Worm (Caenorhabditis elegans) whole organism, L1 larva: ENCODE data around the gene C17E7.13.

Source experiments
- C34B4.2 ChIP-seq: sonication (generic microtip); optimal IDR thresholded peaks from 2 replicates; lab custom pipeline; 2017; ENCODE audit warnings: mild to moderate bottlenecking, missing genetic modification characterization, missing compliant biosample characterization
- F16B12.6 ChIP-seq: fragments of 150-350 bp; optimal IDR thresholded peaks from 2 replicates; lab custom pipeline; 2014; ENCODE audit warnings: missing biosample characterization, missing genetic modification characterization
- aha-1 ChIP-seq: fragments of 150-350 bp; optimal IDR thresholded peaks from 2 replicates; lab custom pipeline; 2014; ENCODE audit warnings: missing biosample characterization, missing genetic modification characterization
- aly-2 ChIP-seq: fragments of 150-350 bp; optimal IDR thresholded peaks from 2 replicates; lab custom pipeline; 2014; ENCODE audit warnings: missing biosample characterization, missing genetic modification characterization
- ceh-8 ChIP-seq: fragments of 200-800 bp; sonication (Bioruptor generic); optimal IDR thresholded peaks from 2 replicates; lab custom pipeline; 2018; ENCODE audit warnings: mild to moderate bottlenecking, missing genetic modification characterization, moderate library complexity, missing compliant biosample characterization
- ceh-88 ChIP-seq: fragments of 200-800 bp; sonication (Bioruptor generic); IDR thresholded peaks from 2 replicates; pipeline ENCODE4 v1.3.6; 2022; ENCODE audit warnings: missing genetic modification characterization, missing compliant biosample characterization
- dpl-1 ChIP-seq, 3 experiments: fragments of 150-350 bp in 2 of 3; sonication (generic microtip) in 1 of 3; optimal IDR thresholded peaks; 2 replicates each; lab custom pipeline; 2014 to 2017; ENCODE audit warnings: missing biosample characterization in 3 of 3, missing genetic modification characterization in 3 of 3, missing genetic modification reagents in 3 of 3
- dsc-1 ChIP-seq: sonication (generic microtip); optimal IDR thresholded peaks from 2 replicates; lab custom pipeline; 2016; ENCODE audit warnings: mild to moderate bottlenecking, missing genetic modification characterization, missing compliant biosample characterization
- egl-27 ChIP-seq, 2 experiments: fragments of 150-350 bp in 1 of 2; sonication (generic microtip); optimal IDR thresholded peaks; 3 replicates each; lab custom pipeline; 2017 to 2018; ENCODE audit warnings: missing biosample characterization in 2 of 2, missing genetic modification characterization in 2 of 2, missing genetic modification reagents in 2 of 2
- elt-2 ChIP-seq: sonication (generic microtip); optimal IDR thresholded peaks from 2 replicates; lab custom pipeline; 2016; ENCODE audit warnings: missing genetic modification characterization, mild to moderate bottlenecking, inconsistent platforms, missing compliant biosample characterization, missing genetic modification reagents
- elt-3 ChIP-seq, 6 experiments: fragments of 150-350 bp in 1 of 6; sonication (generic microtip); optimal IDR thresholded peaks; 2 replicates each; lab custom pipeline; 2017 to 2018; ENCODE audit warnings: missing biosample characterization in 6 of 6, missing genetic modification characterization in 6 of 6, inconsistent platforms in 1 of 6
- fkh-10 ChIP-seq: sonication (generic microtip); optimal IDR thresholded peaks from 2 replicates; lab custom pipeline; 2017; ENCODE audit warnings: missing biosample characterization, missing genetic modification reagents, missing genetic modification characterization
- fkh-4 ChIP-seq: sonication (generic microtip); optimal IDR thresholded peaks from 2 replicates; lab custom pipeline; 2016; ENCODE audit warnings: missing compliant biosample characterization, missing genetic modification characterization, borderline replicate concordance
- fkh-8 ChIP-seq: sonication (generic microtip); optimal IDR thresholded peaks from 2 replicates; lab custom pipeline; 2016; ENCODE audit warnings: mild to moderate bottlenecking, missing genetic modification characterization, missing compliant biosample characterization
- fos-1 ChIP-seq: fragments of 150-350 bp; optimal IDR thresholded peaks from 2 replicates; lab custom pipeline; 2014; ENCODE audit warnings: missing biosample characterization, missing genetic modification characterization
- hlh-17 ChIP-seq: fragments of 200-800 bp; sonication (Bioruptor generic); optimal IDR thresholded peaks from 2 replicates; lab custom pipeline; 2018; ENCODE audit warnings: missing genetic modification characterization, mild to moderate bottlenecking, missing compliant biosample characterization, moderate library complexity, borderline replicate concordance
- hpl-2 ChIP-seq: fragments of 150-350 bp; optimal IDR thresholded peaks from 2 replicates; lab custom pipeline; 2014; ENCODE audit warnings: missing biosample characterization, missing genetic modification reagents, missing genetic modification characterization
- isw-1 ChIP-seq: fragments of 200-800 bp; sonication (Bioruptor generic); IDR thresholded peaks from 2 replicates; pipeline ENCODE4 v1.3.6; 2022; ENCODE audit warnings: missing genetic modification characterization, missing compliant biosample characterization
- lin-35 ChIP-seq, 2 experiments: fragments of 150-350 bp; optimal IDR thresholded peaks; 2 replicates each; lab custom pipeline; 2014; ENCODE audit warnings: missing biosample characterization in 2 of 2, missing genetic modification characterization in 2 of 2, missing genetic modification reagents in 2 of 2
- mep-1 ChIP-seq: fragments of 150-350 bp; optimal IDR thresholded peaks from 2 replicates; lab custom pipeline; 2014; ENCODE audit warnings: missing biosample characterization, missing genetic modification characterization
- nhr-12 ChIP-seq: sonication (generic microtip); optimal IDR thresholded peaks from 2 replicates; lab custom pipeline; 2017; ENCODE audit warnings: missing biosample characterization, missing genetic modification characterization
- nhr-20 ChIP-seq: sonication (generic microtip); optimal IDR thresholded peaks from 2 replicates; lab custom pipeline; 2016; ENCODE audit warnings: mild to moderate bottlenecking, missing genetic modification characterization, missing compliant biosample characterization
- nhr-47 ChIP-seq: sonication (generic microtip); optimal IDR thresholded peaks from 2 replicates; lab custom pipeline; 2016; ENCODE audit warnings: mild to moderate bottlenecking, missing genetic modification characterization, moderate library complexity, missing compliant biosample characterization
- nhr-71 ChIP-seq: sonication (generic microtip); optimal IDR thresholded peaks from 2 replicates; lab custom pipeline; 2016; ENCODE audit warnings: mild to moderate bottlenecking, missing genetic modification characterization, moderate library complexity, missing compliant biosample characterization
- nhr-84 ChIP-seq: sonication (generic microtip); optimal IDR thresholded peaks from 2 replicates; lab custom pipeline; 2017; ENCODE audit warnings: missing biosample characterization, missing genetic modification characterization
- nhr-90 ChIP-seq: sonication (generic microtip); optimal IDR thresholded peaks from 2 replicates; lab custom pipeline; 2016; ENCODE audit warnings: mild to moderate bottlenecking, missing genetic modification characterization, missing compliant biosample characterization; ENCODE audit not compliant: poor library complexity
- pax-3 ChIP-seq: fragments of 200-800 bp; sonication (Bioruptor generic); optimal IDR thresholded peaks from 2 replicates; lab custom pipeline; 2018; ENCODE audit warnings: mild to moderate bottlenecking, missing genetic modification characterization, moderate library complexity, missing compliant biosample characterization
- rnt-1 ChIP-seq: sonication (generic microtip); optimal IDR thresholded peaks from 2 replicates; lab custom pipeline; 2016; ENCODE audit warnings: mild to moderate bottlenecking, missing genetic modification characterization, moderate library complexity, missing compliant biosample characterization
- skn-1 ChIP-seq: fragments of 150-350 bp; optimal IDR thresholded peaks from 2 replicates; lab custom pipeline; 2014; ENCODE audit warnings: missing biosample characterization, missing genetic modification characterization
- snu-23 ChIP-seq: sonication (generic microtip); optimal IDR thresholded peaks from 2 replicates; lab custom pipeline; 2016; ENCODE audit warnings: missing genetic modification characterization, missing compliant biosample characterization
- sox-4 ChIP-seq: sonication (generic microtip); optimal IDR thresholded peaks from 2 replicates; lab custom pipeline; 2016; ENCODE audit warnings: missing genetic modification characterization, missing compliant biosample characterization
- swsn-7 ChIP-seq: sonication (generic microtip); optimal IDR thresholded peaks from 2 replicates; lab custom pipeline; 2016; ENCODE audit warnings: missing genetic modification characterization, missing compliant biosample characterization
- tbx-2 ChIP-seq: sonication (generic microtip); optimal IDR thresholded peaks from 2 replicates; lab custom pipeline; 2016; ENCODE audit warnings: missing genetic modification characterization, missing compliant biosample characterization
- tlp-1 ChIP-seq: fragments of 150-350 bp; optimal IDR thresholded peaks from 2 replicates; lab custom pipeline; 2014; ENCODE audit warnings: missing biosample characterization, missing genetic modification characterization
- unc-86 ChIP-seq: sonication (generic microtip); optimal IDR thresholded peaks from 2 replicates; lab custom pipeline; 2016; ENCODE audit warnings: missing genetic modification characterization, missing compliant biosample characterization
- unc-98 ChIP-seq: fragments of 200-800 bp; sonication (Bioruptor generic); IDR thresholded peaks from 2 replicates; pipeline ENCODE4 v1.3.6; 2022; ENCODE audit warnings: missing genetic modification characterization, missing compliant biosample characterization
- vab-15 ChIP-seq: sonication (generic microtip); optimal IDR thresholded peaks from 2 replicates; lab custom pipeline; 2017; ENCODE audit warnings: missing genotype, mild to moderate bottlenecking, missing genetic modification characterization, missing compliant biosample characterization
- zip-4 ChIP-seq: fragments of 200-800 bp; sonication (Bioruptor generic); optimal IDR thresholded peaks from 2 replicates; lab custom pipeline; 2018; ENCODE audit warnings: mild to moderate bottlenecking, missing genetic modification characterization, moderate library complexity, missing compliant biosample characterization
- ztf-4 ChIP-seq: fragments of 150-350 bp; optimal IDR thresholded peaks from 2 replicates; lab custom pipeline; 2014; ENCODE audit warnings: missing biosample characterization, missing genetic modification characterization

C17E7.13 gene

DNA sequence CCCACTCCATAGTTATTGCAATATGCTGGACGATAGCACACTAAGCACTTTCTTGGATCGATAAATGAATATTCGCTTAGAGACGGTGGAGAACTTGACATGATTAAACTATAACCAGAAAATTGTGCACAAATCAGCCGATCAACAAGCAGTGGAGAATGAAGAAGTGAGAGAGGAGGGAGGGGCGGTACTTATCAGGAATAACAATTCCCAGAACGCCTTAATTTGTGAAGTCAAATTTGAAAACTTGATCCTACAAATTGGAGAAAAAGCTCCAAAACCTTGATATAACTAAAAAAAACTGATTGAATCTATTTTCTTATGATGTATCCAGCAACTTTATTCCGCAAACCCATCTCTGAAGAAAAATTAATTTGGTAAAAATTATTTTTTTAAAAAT lies 10.9 kb downstream of the C17E7.13 start, which contains the start of gene nhr-159:
TSS of gene nhr-159 (minus strand) at position 101 of the 400 bp plus-strand sequence.
- TF ChIP-seq F16B12.6 (tag; lab: Kevin White, UChicago) = no peak
- TF ChIP-seq hlh-17 (GFP tag; lab: Kevin White, UChicago) = no peak
- TF ChIP-seq unc-86 (tag; lab: Kevin White, UChicago) = no peak
- TF ChIP-seq snu-23 (GFP tag; lab: Kevin White, UChicago) = no peak
- no peak for TF ChIP-seq C34B4.2
- TF ChIP-seq zip-4 (GFP tag; lab: Kevin White, UChicago) = no peak
- no peak for TF ChIP-seq vab-15 (tag; lab: Kevin White, UChicago)
- TF ChIP-seq elt-3 (tag; optimal IDR thresholded peaks at IDR 0.05; lab: Kevin White, UChicago) = no peak
- no peak for TF ChIP-seq ztf-4 (tag; lab: Kevin White, UChicago)
- no peak for TF ChIP-seq tlp-1
- no peak for TF ChIP-seq unc-98 (GFP tag; lab: Robert Waterston, UW)

DNA sequence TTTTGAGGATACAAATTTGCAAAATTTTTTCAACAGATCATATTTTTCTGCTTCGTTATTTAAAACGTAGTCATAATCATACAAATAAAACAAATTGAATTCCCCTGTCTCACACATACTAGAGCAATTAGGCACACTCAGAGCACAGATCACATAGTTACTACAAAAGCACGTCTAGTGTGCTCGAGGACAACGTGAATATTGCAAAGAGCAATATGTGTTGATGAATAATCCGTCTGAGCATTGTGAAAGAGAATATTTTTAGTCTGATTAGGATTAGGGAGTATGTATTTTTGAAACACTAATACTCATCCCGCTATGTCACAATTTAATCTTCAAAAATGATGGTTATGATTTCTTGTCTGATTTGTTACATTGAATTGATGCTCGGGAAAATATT lies 11.8 kb downstream of the C17E7.13 start:
- no peak for TF ChIP-seq aha-1 (tag; lab: Kevin White, UChicago)
- TF ChIP-seq dsc-1 = peak; percentile 85
- no peak for TF ChIP-seq fos-1 (tag; lab: Kevin White, UChicago)
- TF ChIP-seq ztf-4 (tag; lab: Kevin White, UChicago) = no peak
- TF ChIP-seq nhr-71 (tag; lab: Kevin White, UChicago) = peak; percentile 5
- no peak for TF ChIP-seq rnt-1 (tag; lab: Kevin White, UChicago)
- no peak for TF ChIP-seq skn-1 (tag; lab: Kevin White, UChicago)
- no peak for TF ChIP-seq isw-1 (GFP tag; lab: Robert Waterston, UW)
- no peak for TF ChIP-seq nhr-90
- TF ChIP-seq nhr-12 (tag; lab: Kevin White, UChicago) = no peak
- no peak for TF ChIP-seq dpl-1 (GFP tag; optimal IDR thresholded peaks at IDR 0.05; lab: Kevin White, UChicago)
- no peak for TF ChIP-seq sox-4 (tag; lab: Kevin White, UChicago)
- TF ChIP-seq F16B12.6 (tag; lab: Kevin White, UChicago) = no peak
- TF ChIP-seq nhr-47 (tag; lab: Kevin White, UChicago) = peak; percentile 13
- TF ChIP-seq ceh-88 (GFP tag; lab: Robert Waterston, UW) = no peak
- no peak for TF ChIP-seq nhr-20 (tag; lab: Kevin White, UChicago)
- no peak for TF ChIP-seq egl-27 (tag; optimal IDR thresholded peaks at IDR 0.05; lab: Kevin White, UChicago)
- no peak for TF ChIP-seq nhr-84 (tag; lab: Kevin White, UChicago)
- TF ChIP-seq snu-23 (GFP tag; lab: Kevin White, UChicago) = no peak
- TF ChIP-seq swsn-7 (tag; lab: Kevin White, UChicago) = no peak
- peak; percentile 14 for TF ChIP-seq pax-3 (tag; lab: Kevin White, UChicago)
- TF ChIP-seq ceh-8 = no peak
- no peak for TF ChIP-seq hpl-2
- TF ChIP-seq C34B4.2 = no peak
- TF ChIP-seq fkh-8 (tag; lab: Kevin White, UChicago) = peak; percentile 75
- TF ChIP-seq mep-1 (tag; lab: Kevin White, UChicago) = no peak
- TF ChIP-seq elt-2 (tag; lab: Kevin White, UChicago) = no peak
- TF ChIP-seq aly-2 (tag; lab: Kevin White, UChicago) = no peak
- TF ChIP-seq lin-35 (GFP tag; optimal IDR thresholded peaks at IDR 0.05; lab: Kevin White, UChicago) = no peak
- TF ChIP-seq hlh-17 (GFP tag; lab: Kevin White, UChicago) = no peak
- TF ChIP-seq fkh-4 = no peak
- TF ChIP-seq fkh-10 (GFP tag; lab: Kevin White, UChicago) = no peak
- TF ChIP-seq tbx-2 (tag; lab: Kevin White, UChicago) = no peak
